Worm (Caenorhabditis elegans) whole organism, late embryonic: ENCODE data around the gene F23H12.3.

Source experiments
- ceh-18 ChIP-seq: sonication (generic microtip); optimal IDR thresholded peaks from 2 replicates; lab custom pipeline; 2016; ENCODE audit warnings: missing genetic modification characterization, missing compliant biosample characterization
- ceh-45 ChIP-seq: fragments of 200-800 bp; sonication (Bioruptor generic); IDR thresholded peaks from 2 replicates; pipeline ENCODE4 v1.3.6; 2022; ENCODE audit warnings: missing genetic modification reagents, missing genetic modification characterization, missing compliant biosample characterization
- ttx-3 ChIP-seq: sonication (generic microtip); optimal IDR thresholded peaks from 2 replicates; lab custom pipeline; 2016; ENCODE audit warnings: missing genetic modification reagents, missing genetic modification characterization, missing compliant biosample characterization

- TF ChIP-seq ttx-3 (tag; lab: Kevin White, UChicago): no peak
- TF ChIP-seq ceh-45 (GFP tag; lab: Robert Waterston, UW): no peak
- no peak for TF ChIP-seq ceh-18 (tag; lab: Kevin White, UChicago)
These were observed 863 bp downstream of the F23H12.3 start, which contains the start of gene snb-2 for ce11 chrV:12345808-12346207.
